Fruit fly (Drosophila melanogaster): ENCODE measurements around the gene Pa1.

dm6 chrX:11339868-11340548 is 19.0 kb upstream of the Pa1 start, which contains the start of the genes CG34348 and Kap3:
- TF ChIP-seq toe (GFP tag; optimal IDR thresholded peaks at IDR 0.05), result no peak
- no peak for TF ChIP-seq ovo (GFP tag; optimal IDR thresholded peaks at IDR 0.05)
- TF ChIP-seq bab1 (GFP tag; optimal IDR thresholded peaks at IDR 0.05), result peak; percentile 16
- no peak for TF ChIP-seq CG12768 (GFP tag; optimal IDR thresholded peaks at IDR 0.05)
- no peak for TF ChIP-seq CG7101 (tag; optimal IDR thresholded peaks at IDR 0.05)
- no peak for TF ChIP-seq CG14711 (tag; optimal IDR thresholded peaks at IDR 0.05)
- TF ChIP-seq CG11617 (GFP tag; optimal IDR thresholded peaks at IDR 0.05), result no peak

Data from whole organism, adult.